Worm (Caenorhabditis elegans): Measurements from ENCODE around the gene ttr-42.

ttr-42 gene

DNA sequence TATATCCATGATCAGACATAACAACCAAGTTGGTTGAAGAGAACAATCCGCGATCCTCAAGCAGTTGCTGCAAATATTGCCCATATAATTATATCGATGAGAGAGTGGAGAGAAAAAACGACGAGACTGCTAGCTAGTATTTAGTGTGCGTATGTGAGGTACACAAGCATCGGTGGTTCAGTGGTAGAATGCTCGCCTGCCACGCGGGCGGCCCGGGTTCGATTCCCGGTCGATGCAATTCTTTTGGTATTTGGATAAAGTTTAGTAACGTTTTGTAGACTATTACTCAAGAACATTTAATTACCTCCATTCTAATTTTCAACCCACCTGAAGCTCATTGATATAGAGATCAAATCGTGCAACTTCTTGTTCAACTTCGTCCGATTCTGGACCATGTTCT, 35.5 kb downstream of the ttr-42 start:
- peak; percentile 74 for TF ChIP-seq F13H6.1 (tag; optimal IDR thresholded peaks at IDR 0.05)
- TF ChIP-seq sem-4 (tag; optimal IDR thresholded peaks at IDR 0.05), result no peak
- TF ChIP-seq nhr-237 (tag; optimal IDR thresholded peaks at IDR 0.05), result no peak
- no peak for TF ChIP-seq ZK546.5 (tag; optimal IDR thresholded peaks at IDR 0.05)
- TF ChIP-seq lin-11 (tag; optimal IDR thresholded peaks at IDR 0.05), result peak; percentile 65
- no peak for TF ChIP-seq lin-39 (tag; optimal IDR thresholded peaks at IDR 0.05)
- no peak for TF ChIP-seq nhr-12 (tag; optimal IDR thresholded peaks at IDR 0.05)
- no peak for TF ChIP-seq unc-62 (GFP tag; optimal IDR thresholded peaks at IDR 0.05)
- TF ChIP-seq ama-1 (optimal IDR thresholded peaks at IDR 0.05), result no peak
- no peak for TF ChIP-seq nhr-10 (tag; optimal IDR thresholded peaks at IDR 0.05)
- TF ChIP-seq lin-13 (GFP tag; optimal IDR thresholded peaks at IDR 0.05), result peak; percentile 65
- TF ChIP-seq mdl-1 (tag; optimal IDR thresholded peaks at IDR 0.05), result no peak
- TF ChIP-seq aly-2 (tag; optimal IDR thresholded peaks at IDR 0.05), result no peak
- no peak for TF ChIP-seq dmd-4 (tag; optimal IDR thresholded peaks at IDR 0.05)
- no peak for TF ChIP-seq nhr-23 (tag; optimal IDR thresholded peaks at IDR 0.05)
- TF ChIP-seq skn-1 (tag; optimal IDR thresholded peaks at IDR 0.05), result no peak
- TF ChIP-seq ztf-4 (tag; optimal IDR thresholded peaks at IDR 0.05), result peak; percentile 39
- TF ChIP-seq elt-1 (tag; optimal IDR thresholded peaks at IDR 0.05), result no peak
- TF ChIP-seq nhr-77 (tag; optimal IDR thresholded peaks at IDR 0.05), result no peak
- no peak for TF ChIP-seq mbf-1 (tag; optimal IDR thresholded peaks at IDR 0.05)
- no peak for TF ChIP-seq mab-5 (tag; optimal IDR thresholded peaks at IDR 0.05)
- TF ChIP-seq ztf-1 (GFP tag; conservative IDR thresholded peaks at IDR 0.05), result no peak
- TF ChIP-seq nhr-25 (tag; optimal IDR thresholded peaks at IDR 0.05), result peak; percentile 52
- no peak for TF ChIP-seq nhr-11 (tag; optimal IDR thresholded peaks at IDR 0.05)
- TF ChIP-seq nhr-129 (tag; optimal IDR thresholded peaks at IDR 0.05), result peak; percentile 70
- TF ChIP-seq lsy-2 (tag; optimal IDR thresholded peaks at IDR 0.05), result peak; percentile 36 to 51
- peak; percentile 69 for TF ChIP-seq sma-9 (GFP tag; optimal IDR thresholded peaks at IDR 0.05)
- no peak for TF ChIP-seq sma-9 (tag; optimal IDR thresholded peaks at IDR 0.05)
- peak; percentile 73 for TF ChIP-seq nhr-21 (tag; optimal IDR thresholded peaks at IDR 0.05)
- no peak for TF ChIP-seq egl-27 (tag; optimal IDR thresholded peaks at IDR 0.05)
- no peak for TF ChIP-seq ztf-11 (tag; optimal IDR thresholded peaks at IDR 0.05)
- TF ChIP-seq unc-39 (tag; optimal IDR thresholded peaks at IDR 0.05), result no peak
- TF ChIP-seq unc-55 (GFP tag; optimal IDR thresholded peaks at IDR 0.05), result peak; percentile 80
- TF ChIP-seq blmp-1 (tag; optimal IDR thresholded peaks at IDR 0.05; ENCODE audit: insufficient read depth), result peak; percentile 34
- no peak for TF ChIP-seq snpc-4 (tag; optimal IDR thresholded peaks at IDR 0.05)
- peak; percentile 8 for TF ChIP-seq ceh-16 (tag; optimal IDR thresholded peaks at IDR 0.05)
- TF ChIP-seq peb-1 (tag; optimal IDR thresholded peaks at IDR 0.05), result no peak
- peak; percentile 77 for TF ChIP-seq sma-3 (GFP tag; optimal IDR thresholded peaks at IDR 0.05)
- no peak for TF ChIP-seq elt-3 (tag; optimal IDR thresholded peaks at IDR 0.05)
- TF ChIP-seq zag-1 (tag; optimal IDR thresholded peaks at IDR 0.05), result peak; percentile 25
- no peak for TF ChIP-seq alr-1 (tag; optimal IDR thresholded peaks at IDR 0.05)
- TF ChIP-seq ceh-82 (tag; optimal IDR thresholded peaks at IDR 0.05), result no peak
- TF ChIP-seq gmeb-1 (tag; optimal IDR thresholded peaks at IDR 0.05), result peak; percentile 53
- TF ChIP-seq fos-1 (tag; optimal IDR thresholded peaks at IDR 0.05), result peak; percentile 37
- peak; percentile 90 for TF ChIP-seq crh-2 (tag; optimal IDR thresholded peaks at IDR 0.05)
- peak; percentile 25 for TF ChIP-seq nhr-6 (tag; optimal IDR thresholded peaks at IDR 0.05)
- no peak for TF ChIP-seq Y55F3AM.14 (GFP tag; optimal IDR thresholded peaks at IDR 0.05)
- TF ChIP-seq R02D3.7 (tag; optimal IDR thresholded peaks at IDR 0.05), result no peak
- peak; percentile 36 for TF ChIP-seq C34F6.9 (tag; optimal IDR thresholded peaks at IDR 0.05)

Measured in whole organism, L2 larva.